Worm (Caenorhabditis elegans) whole organism, midembryonic: Measurements from ENCODE around the gene spp-11.

Experiments
- T22C8.4 ChIP-seq: fragments of 200-800 bp; sonication (Bioruptor generic); IDR thresholded peaks from 2 replicates; pipeline ENCODE4 v1.3.6; 2022; ENCODE audit warnings: missing genetic modification characterization, missing compliant biosample characterization
- cog-1 ChIP-seq: sonication (generic microtip); optimal IDR thresholded peaks from 2 replicates; lab custom pipeline; 2016; ENCODE audit warnings: missing genetic modification characterization, missing compliant biosample characterization
- flt-1 ChIP-seq: fragments of 200-800 bp; sonication (Bioruptor generic); IDR thresholded peaks from 2 replicates; pipeline ENCODE4 v1.3.6; 2022; ENCODE audit warnings: missing genetic modification characterization, missing compliant biosample characterization
- klf-2 ChIP-seq: fragments of 200-800 bp; sonication (Bioruptor generic); conservative IDR thresholded peaks from 2 replicates; pipeline ENCODE4 v1.3.6; 2022; ENCODE audit warnings: missing genetic modification reagents, missing genetic modification characterization, missing compliant biosample characterization
- med-1 ChIP-seq: sonication (generic microtip); optimal IDR thresholded peaks from 2 replicates; lab custom pipeline; 2017; ENCODE audit warnings: missing genetic modification characterization, mild to moderate bottlenecking, missing compliant biosample characterization, antibody characterized with exemption, missing genetic modification reagents; ENCODE audit not compliant: insufficient read depth
- ref-1 ChIP-seq: fragments of 200-800 bp; sonication (Bioruptor generic); conservative IDR thresholded peaks from 2 replicates; pipeline ENCODE4 v1.3.6; 2022; ENCODE audit warnings: missing genetic modification reagents, missing genetic modification characterization, missing compliant biosample characterization
- tab-1 ChIP-seq: fragments of 200-800 bp; sonication (Bioruptor generic); IDR thresholded peaks from 2 replicates; pipeline ENCODE4 v1.3.6; 2022; ENCODE audit warnings: missing genetic modification characterization, missing compliant biosample characterization
- ztf-23 ChIP-seq: fragments of 200-800 bp; sonication (Bioruptor generic); IDR thresholded peaks from 2 replicates; pipeline ENCODE4 v1.3.6; 2022; ENCODE audit warnings: missing genetic modification reagents, missing genetic modification characterization, missing compliant biosample characterization
- ztf-29 ChIP-seq: fragments of 200-800 bp; sonication (Bioruptor generic); IDR thresholded peaks from 2 replicates; pipeline ENCODE4 v1.3.6; 2022; ENCODE audit warnings: missing genetic modification reagents, missing genetic modification characterization, missing compliant biosample characterization

The spp-11 gene

DNA sequence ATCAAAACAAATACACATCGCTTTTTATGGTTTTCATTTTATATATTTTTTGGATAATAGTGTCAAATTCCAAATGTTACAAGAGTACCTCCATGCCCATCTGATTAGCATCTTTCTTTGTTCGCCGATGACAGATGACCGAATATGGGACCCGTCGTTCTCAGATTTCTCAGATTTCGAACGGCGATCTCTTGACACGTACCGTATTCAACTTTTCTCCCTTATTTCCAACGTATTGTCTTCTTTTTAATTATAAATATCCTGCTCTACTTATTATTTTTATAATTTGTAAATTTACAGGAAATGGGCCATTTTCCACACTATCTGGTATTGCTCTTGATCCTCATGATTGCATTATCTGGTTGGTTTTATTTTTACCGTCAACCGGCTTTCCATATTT lies 8.8 kb downstream of the spp-11 start, which contains the start of gene zig-10:
Gene zig-10 (plus strand): TSS at position 301 of the 400 bp plus-strand sequence.
- TF ChIP-seq med-1 (GFP tag; lab: Kevin White, UChicago) = no peak
- no peak for TF ChIP-seq T22C8.4 (GFP tag; lab: Robert Waterston, UW)
- TF ChIP-seq ref-1 = no peak
- TF ChIP-seq ztf-29 (GFP tag; lab: Robert Waterston, UW) = no peak
- TF ChIP-seq tab-1 (GFP tag; lab: Robert Waterston, UW) = no peak
- TF ChIP-seq flt-1 (GFP tag; lab: Robert Waterston, UW) = no peak
- TF ChIP-seq ztf-23 (GFP tag; lab: Robert Waterston, UW) = no peak
- TF ChIP-seq klf-2 = no peak
- no peak for TF ChIP-seq cog-1 (tag; lab: Kevin White, UChicago)

DNA sequence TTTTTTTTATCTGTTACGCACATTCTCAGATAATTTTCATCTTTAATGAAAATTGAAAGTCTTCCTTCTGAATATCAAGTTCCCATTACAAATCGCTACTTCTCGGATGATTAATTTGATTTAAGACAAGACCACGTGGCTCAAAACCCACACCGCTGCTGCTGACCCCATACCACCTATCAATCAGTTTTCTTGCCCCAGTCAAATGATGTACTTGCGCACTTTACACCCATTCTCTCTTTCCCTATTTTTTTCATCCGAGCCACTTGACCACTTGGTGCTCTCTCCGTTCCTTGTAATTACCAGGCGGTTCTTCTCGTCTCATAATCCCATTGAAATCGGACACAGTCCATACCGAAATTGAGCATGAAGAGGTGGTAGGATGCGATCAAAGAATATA lies 13.1 kb downstream of the spp-11 start:
- TF ChIP-seq flt-1 (GFP tag; lab: Robert Waterston, UW) = no peak
- TF ChIP-seq T22C8.4 (GFP tag; lab: Robert Waterston, UW) = no peak
- no peak for TF ChIP-seq klf-2
- TF ChIP-seq ztf-23 (GFP tag; lab: Robert Waterston, UW) = no peak
- no peak for TF ChIP-seq tab-1 (GFP tag; lab: Robert Waterston, UW)
- no peak for TF ChIP-seq ref-1
- no peak for TF ChIP-seq ztf-29 (GFP tag; lab: Robert Waterston, UW)
- TF ChIP-seq cog-1 (tag; lab: Kevin White, UChicago) = no peak
- no peak for TF ChIP-seq med-1 (GFP tag; lab: Kevin White, UChicago)

DNA sequence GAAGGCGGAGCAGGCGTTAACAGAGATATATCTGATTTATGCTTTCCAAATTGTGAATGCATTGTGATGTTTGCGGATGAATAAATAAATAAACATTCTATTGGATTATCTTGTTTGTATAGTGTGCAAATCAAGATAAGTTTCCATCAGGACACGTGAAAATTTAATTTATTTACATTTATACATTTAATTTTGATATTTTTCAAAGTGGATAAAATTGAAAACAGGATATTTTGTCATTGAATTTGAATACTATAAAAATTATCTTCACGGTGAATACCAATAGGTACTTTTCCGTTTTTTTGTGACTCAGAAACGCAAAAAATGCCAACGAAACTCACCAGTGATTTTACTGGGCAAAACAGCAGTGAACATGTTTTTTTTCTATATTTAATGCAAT lies 16.0 kb downstream of the spp-11 start, which contains the start of gene F58F12.3:
Gene F58F12.3 (minus strand): TSS at position 101 of the 400 bp plus-strand sequence.
- TF ChIP-seq cog-1 (tag; lab: Kevin White, UChicago) = no peak

DNA sequence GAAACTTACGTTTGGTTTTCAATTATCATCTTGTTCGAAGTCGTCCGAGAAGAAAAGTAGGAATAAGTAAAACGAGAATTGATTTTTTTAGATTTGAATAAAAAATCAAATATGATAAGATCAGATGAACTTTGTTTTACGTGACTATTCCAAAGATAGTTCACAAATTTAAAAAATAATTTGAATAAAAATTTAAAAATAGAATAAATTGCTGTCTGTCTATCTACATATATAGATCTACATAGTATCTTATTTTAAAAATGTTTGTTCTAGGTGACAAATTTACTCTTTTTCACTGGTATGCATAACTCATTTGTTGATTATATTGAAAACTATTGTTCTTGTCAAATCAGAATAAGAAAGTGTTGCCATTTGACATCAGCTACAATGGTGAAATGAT lies 19.2 kb downstream of the spp-11 start, which contains the start of gene F58F12.2:
Gene F58F12.2 (minus strand): TSS at position 101 of the 400 bp plus-strand sequence.
- TF ChIP-seq ztf-29 (GFP tag; lab: Robert Waterston, UW) (no peak), ztf-23 (GFP tag; lab: Robert Waterston, UW) (no peak), tab-1 (GFP tag; lab: Robert Waterston, UW) (no peak), flt-1 (GFP tag; lab: Robert Waterston, UW) (no peak), T22C8.4 (GFP tag; lab: Robert Waterston, UW) (no peak), klf-2 (no peak), cog-1 (tag; lab: Kevin White, UChicago) (no peak), med-1 (GFP tag; lab: Kevin White, UChicago) (no peak), ref-1 (no peak)

DNA sequence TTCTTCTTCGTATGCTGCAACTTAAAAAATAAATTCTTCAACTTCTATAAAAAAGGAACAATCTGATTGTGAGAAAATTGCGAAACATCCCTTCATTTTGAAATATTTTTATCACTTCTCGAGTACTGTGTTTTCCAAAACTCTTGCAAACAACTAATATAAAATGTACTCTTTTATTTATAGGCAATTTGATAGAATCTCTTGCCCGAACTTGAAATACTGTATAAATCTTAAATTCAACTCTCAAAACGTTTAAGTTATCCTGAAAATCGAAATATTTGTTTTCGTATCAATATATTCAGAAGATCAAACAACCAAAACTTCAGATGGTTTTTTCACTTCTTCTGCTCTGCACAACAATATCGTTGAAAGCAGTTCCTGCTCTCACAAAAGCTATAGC lies 20.7 kb downstream of the spp-11 start, which contains the start of gene F58F12.4:
Gene F58F12.4 (plus strand): TSS at position 301 of the 400 bp plus-strand sequence.
- TF ChIP-seq T22C8.4 (GFP tag; lab: Robert Waterston, UW) = no peak
- TF ChIP-seq ztf-23 (GFP tag; lab: Robert Waterston, UW) = no peak
- TF ChIP-seq flt-1 (GFP tag; lab: Robert Waterston, UW) = no peak
- TF ChIP-seq med-1 (GFP tag; lab: Kevin White, UChicago) = no peak
- no peak for TF ChIP-seq klf-2
- TF ChIP-seq ztf-29 (GFP tag; lab: Robert Waterston, UW) = no peak
- no peak for TF ChIP-seq cog-1 (tag; lab: Kevin White, UChicago)
- TF ChIP-seq ref-1 = no peak
- no peak for TF ChIP-seq tab-1 (GFP tag; lab: Robert Waterston, UW)

DNA sequence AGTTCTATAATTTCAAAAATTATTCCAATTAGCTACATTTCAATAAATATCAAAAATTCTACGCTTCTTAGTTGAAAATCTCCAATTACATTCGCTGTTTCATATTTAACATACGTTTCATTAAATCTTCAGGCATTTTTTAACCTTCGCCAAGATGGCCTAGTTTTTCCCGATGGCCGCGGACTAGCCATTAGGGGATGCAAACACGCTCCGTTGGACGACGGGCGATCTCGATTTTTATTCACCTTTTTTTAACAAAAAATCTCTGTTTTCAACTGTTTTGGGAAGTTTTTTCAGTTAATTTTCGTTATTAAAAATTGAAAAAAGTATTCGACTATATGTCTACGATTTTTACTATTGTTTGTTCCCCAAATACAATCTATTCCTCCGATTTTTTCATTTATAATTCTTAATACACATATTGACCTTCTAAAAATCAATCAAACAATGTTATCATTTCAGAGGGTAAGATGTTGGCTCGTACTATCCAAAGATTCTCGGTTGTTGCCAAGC lies 23.9 kb downstream of the spp-11 start, which contains the start of gene F58F12.1:
Gene F58F12.1 (plus strand): TSS at position 463 of the 513 bp plus-strand sequence.
- TF ChIP-seq ztf-23 (GFP tag; lab: Robert Waterston, UW) (no peak), ref-1 (no peak), med-1 (GFP tag; lab: Kevin White, UChicago) (no peak), cog-1 (tag; lab: Kevin White, UChicago) (no peak), flt-1 (GFP tag; lab: Robert Waterston, UW) (peak; percentile 47; the same call in 1 of the 2 replicates)

DNA sequence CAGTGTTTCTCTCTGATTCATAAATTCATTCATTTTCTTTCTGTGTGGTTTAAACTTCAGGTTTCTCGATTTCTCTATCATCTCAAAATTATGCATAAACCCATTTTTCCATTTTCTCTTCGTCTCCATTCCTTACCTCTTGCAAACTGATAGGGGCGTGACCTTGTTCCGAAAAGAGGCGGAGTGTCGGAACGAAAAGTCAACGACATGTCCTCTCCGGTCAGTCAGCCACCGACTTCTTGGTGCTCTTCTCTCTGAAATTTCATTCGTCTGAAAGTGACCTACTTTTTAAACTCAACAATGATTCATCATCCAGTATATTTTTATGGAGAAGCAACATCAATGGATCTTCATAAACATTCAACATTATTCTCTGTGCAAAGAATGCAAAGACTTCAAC lies 26.3 kb downstream of the spp-11 start, which contains the start of gene F58F12.12:
Gene F58F12.12 (plus strand): TSS at position 301 of the 400 bp plus-strand sequence.
- TF ChIP-seq tab-1 (GFP tag; lab: Robert Waterston, UW) (no peak), ref-1 (no peak), T22C8.4 (GFP tag; lab: Robert Waterston, UW) (no peak), klf-2 (no peak), cog-1 (tag; lab: Kevin White, UChicago) (no peak), med-1 (GFP tag; lab: Kevin White, UChicago) (no peak), flt-1 (GFP tag; lab: Robert Waterston, UW) (no peak), ztf-23 (GFP tag; lab: Robert Waterston, UW) (no peak), ztf-29 (GFP tag; lab: Robert Waterston, UW) (no peak)

DNA sequence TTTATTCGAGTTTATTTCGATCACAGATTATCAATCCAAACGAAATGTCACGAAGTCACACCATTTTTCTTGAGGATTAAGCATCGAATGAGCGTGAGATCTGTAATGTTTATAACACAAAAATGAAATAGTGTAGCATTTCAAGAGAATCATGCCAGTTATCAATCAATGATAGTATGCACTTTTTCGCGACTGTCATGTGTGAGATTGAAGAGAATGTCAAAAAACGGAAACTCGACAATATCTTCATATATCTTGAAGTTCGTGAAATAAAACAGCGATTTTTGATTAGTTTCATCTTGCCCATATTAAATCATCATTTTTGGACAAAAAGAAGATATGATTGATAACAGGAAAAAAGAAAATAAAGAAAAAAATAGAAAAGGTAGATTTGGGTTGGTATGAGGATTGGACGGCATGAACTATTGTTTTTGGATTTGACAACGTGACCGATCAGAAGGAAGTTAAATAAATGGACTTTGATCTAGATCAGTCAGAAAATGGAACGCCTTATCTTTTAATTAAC lies 28.1 kb downstream of the spp-11 start:
- TF ChIP-seq T22C8.4 (GFP tag; lab: Robert Waterston, UW) (no peak), cog-1 (tag; lab: Kevin White, UChicago) (no peak), ztf-29 (GFP tag; lab: Robert Waterston, UW) (no peak), flt-1 (GFP tag; lab: Robert Waterston, UW) (no peak), klf-2 (no peak), tab-1 (GFP tag; lab: Robert Waterston, UW) (no peak)

DNA sequence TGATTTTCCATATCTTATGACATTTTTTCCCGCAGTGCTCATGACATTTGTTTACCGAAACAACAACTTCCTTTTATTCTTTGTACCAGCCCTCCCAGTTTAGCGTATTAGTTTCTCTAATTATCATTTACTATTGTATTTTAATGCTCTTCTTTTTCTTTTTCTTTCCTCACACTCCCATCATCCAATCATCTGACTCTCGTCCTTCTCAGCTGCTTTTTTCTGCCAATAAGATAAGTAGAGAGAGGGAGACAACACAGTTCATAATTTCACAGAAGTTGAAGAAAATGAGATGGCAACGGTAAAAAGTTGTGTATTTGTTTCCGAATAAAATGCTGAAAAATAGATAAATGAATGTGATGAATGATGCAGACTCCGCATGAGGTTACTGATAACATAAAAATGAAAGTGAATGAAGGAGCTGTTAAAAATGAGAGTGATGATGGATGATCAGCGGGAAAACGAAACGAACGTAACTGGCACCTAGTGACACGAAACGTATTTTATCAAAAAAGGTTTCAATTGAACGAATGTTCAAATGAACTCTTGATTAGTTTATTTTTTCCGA lies 29.7 kb downstream of the spp-11 start:
- TF ChIP-seq ztf-23 (GFP tag; lab: Robert Waterston, UW) (no peak), ztf-29 (GFP tag; lab: Robert Waterston, UW) (no peak), flt-1 (GFP tag; lab: Robert Waterston, UW) (no peak), T22C8.4 (GFP tag; lab: Robert Waterston, UW) (no peak), tab-1 (GFP tag; lab: Robert Waterston, UW) (no peak), cog-1 (tag; lab: Kevin White, UChicago) (no peak), klf-2 (no peak), ref-1 (no peak), med-1 (GFP tag; lab: Kevin White, UChicago) (no peak)
